Fruit fly (Drosophila melanogaster) whole organism, embryonic: ENCODE data around the gene CG14424.
A peak's percentile ranks its signal among the peaks of the same experiment; 100 is the strongest.

Source experiments
- B-H1 ChIP-seq: fragments of 200-800 bp; sonication (Bioruptor generic); IDR thresholded peaks from 3 replicates; pipeline ENCODE4 v1.3.6; 2022; ENCODE audit warnings: missing biosample characterization, missing genetic modification characterization
- CG10267 ChIP-seq: fragments of 200-800 bp; sonication (Bioruptor generic); optimal IDR thresholded peaks from 2 replicates; lab custom pipeline; 2018; ENCODE audit warnings: missing biosample characterization, mild to moderate bottlenecking, missing genetic modification characterization, moderate library complexity
- CG10462 ChIP-seq: fragments of 200-800 bp; sonication (Bioruptor generic); optimal IDR thresholded peaks from 2 replicates; lab custom pipeline; 2016; ENCODE audit warnings: missing biosample characterization, missing genetic modification characterization
- CG10565 ChIP-seq: fragments of 200-800 bp; sonication (Bioruptor generic); optimal IDR thresholded peaks from 3 replicates; lab custom pipeline; 2016; ENCODE audit warnings: missing biosample characterization, mild to moderate bottlenecking, missing genetic modification characterization
- CG11085 ChIP-seq: fragments of 200-800 bp; sonication (Bioruptor generic); IDR thresholded peaks from 2 replicates; pipeline ENCODE4 v1.3.6; 2022; ENCODE audit warnings: missing biosample characterization, missing genetic modification characterization
- CG11247 ChIP-seq: fragments of 200-800 bp; sonication (Bioruptor generic); IDR thresholded peaks from 2 replicates; pipeline ENCODE4 v1.3.6; 2022; ENCODE audit warnings: missing biosample characterization, missing genetic modification characterization
- CG12744 ChIP-seq: fragments of 200-800 bp; sonication (Bioruptor generic); optimal IDR thresholded peaks from 2 replicates; lab custom pipeline; 2016; ENCODE audit warnings: missing biosample characterization, missing genetic modification characterization
- CG1647 ChIP-seq: fragments of 200-800 bp; sonication (Bioruptor generic); optimal IDR thresholded peaks from 3 replicates; lab custom pipeline; 2016; ENCODE audit warnings: missing biosample characterization, missing genetic modification characterization
- CG17385 ChIP-seq: fragments of 200-800 bp; sonication (Bioruptor generic); optimal IDR thresholded peaks from 3 replicates; lab custom pipeline; 2018; ENCODE audit warnings: missing biosample characterization, mild to moderate bottlenecking, missing genetic modification characterization
- CG18011 ChIP-seq: fragments of 200-800 bp; sonication (Bioruptor generic); optimal IDR thresholded peaks from 2 replicates; lab custom pipeline; 2017; ENCODE audit warnings: missing biosample characterization, missing genetic modification characterization, mild to moderate bottlenecking, moderate library complexity, missing genotype
- CG18476 ChIP-seq: fragments of 200-800 bp; sonication (Bioruptor generic); optimal IDR thresholded peaks from 2 replicates; lab custom pipeline; 2016; ENCODE audit warnings: missing biosample characterization, mild to moderate bottlenecking, missing genetic modification characterization
- CG18599 ChIP-seq: fragments of 200-800 bp; sonication (Bioruptor generic); optimal IDR thresholded peaks from 3 replicates; lab custom pipeline; 2017; ENCODE audit warnings: missing biosample characterization, missing genetic modification characterization, mild to moderate bottlenecking, moderate library complexity, missing genetic modification reagents
- CG2678 ChIP-seq: fragments of 200-800 bp; sonication (Bioruptor generic); optimal IDR thresholded peaks from 3 replicates; lab custom pipeline; 2019; ENCODE audit warnings: missing biosample characterization, mild to moderate bottlenecking, missing genetic modification characterization, moderate library complexity
- CG30020 ChIP-seq: fragments of 200-800 bp; optimal IDR thresholded peaks from 2 replicates; lab custom pipeline; 2019; ENCODE audit warnings: missing biosample characterization, mild to moderate bottlenecking, missing genetic modification characterization, moderate library complexity
- CG34422 ChIP-seq: fragments of 200-800 bp; sonication (Bioruptor generic); IDR thresholded peaks from 3 replicates; pipeline ENCODE4 v1.3.6; 2022; ENCODE audit warnings: missing biosample characterization, missing genetic modification characterization
- CG5245 ChIP-seq: fragments of 200-800 bp; sonication (Bioruptor generic); optimal IDR thresholded peaks from 3 replicates; lab custom pipeline; 2016; ENCODE audit warnings: missing biosample characterization, missing genetic modification characterization
- CG6654 ChIP-seq: fragments of 200-800 bp; sonication (Bioruptor generic); optimal IDR thresholded peaks from 2 replicates; lab custom pipeline; 2017; ENCODE audit warnings: missing biosample characterization, mild to moderate bottlenecking, missing genetic modification characterization
- CG7372 ChIP-seq: fragments of 200-800 bp; sonication (Bioruptor generic); IDR thresholded peaks from 2 replicates; pipeline ENCODE4 v1.3.6; 2022; ENCODE audit warnings: missing biosample characterization, missing genetic modification characterization
- CG7786 ChIP-seq: fragments of 200-800 bp; sonication (Bioruptor generic); optimal IDR thresholded peaks from 2 replicates; lab custom pipeline; 2016; ENCODE audit warnings: missing biosample characterization, missing genetic modification characterization
- CG7928 ChIP-seq: fragments of 200-800 bp; sonication (Bioruptor generic); optimal IDR thresholded peaks from 2 replicates; lab custom pipeline; 2017; ENCODE audit warnings: missing biosample characterization, mild to moderate bottlenecking, missing genetic modification characterization
- CG8290 ChIP-seq, 3 experiments: fragments of 200-800 bp; sonication (Bioruptor generic); optimal IDR thresholded peaks; 2 replicates each; lab custom pipeline; 2016 to 2019; ENCODE audit warnings: missing biosample characterization in 3 of 3, missing genetic modification characterization in 3 of 3, mild to moderate bottlenecking in 2 of 3, moderate library complexity in 1 of 3
- CG8765 ChIP-seq: fragments of 200-800 bp; sonication (Bioruptor generic); IDR thresholded peaks from 2 replicates; pipeline ENCODE4 v1.3.6; 2022; ENCODE audit warnings: missing biosample characterization, missing genetic modification characterization
- CG8924 ChIP-seq: fragments of 200-800 bp; optimal IDR thresholded peaks from 3 replicates; lab custom pipeline; 2019; ENCODE audit warnings: missing biosample characterization, mild to moderate bottlenecking, missing genetic modification characterization, moderate library complexity
- D ChIP-seq, 2 experiments: fragments of 200-800 bp in 1 of 2; fragments of >200 bp in 1 of 2; sonication (Bioruptor generic) in 1 of 2; optimal IDR thresholded peaks; 2 replicates in 1 of 2; 3 replicates in 1 of 2; lab custom pipeline; 2017; ENCODE audit warnings: mild to moderate bottlenecking in 1 of 2, missing biosample characterization in 1 of 2, missing genetic modification characterization in 1 of 2, missing genetic modification reagents in 1 of 2
- Dfd ChIP-seq, 2 experiments: fragments of >200 bp; optimal IDR thresholded peaks; 2 replicates each; lab custom pipeline; 2017; ENCODE audit warnings: missing biosample characterization in 2 of 2, missing genetic modification characterization in 2 of 2
- HLH4C ChIP-seq: fragments of 200-800 bp; sonication (Bioruptor generic); IDR thresholded peaks from 3 replicates; pipeline ENCODE4 v1.3.6; 2022; ENCODE audit warnings: missing biosample characterization, missing genetic modification characterization; ENCODE audit not compliant: partially characterized antibody
- Jarid2 ChIP-seq: fragments of 200-800 bp; sonication (Bioruptor generic); optimal IDR thresholded peaks from 3 replicates; lab custom pipeline; 2017; ENCODE audit warnings: mild to moderate bottlenecking, missing biosample characterization, missing genetic modification reagents, missing genetic modification characterization
- Pdp1 ChIP-seq, 2 experiments: fragments of 200-800 bp; sonication (Bioruptor generic); optimal IDR thresholded peaks; 3 replicates each; lab custom pipeline; 2016; ENCODE audit warnings: missing biosample characterization in 2 of 2, missing genetic modification characterization in 2 of 2, mild to moderate bottlenecking in 1 of 2, moderate library complexity in 1 of 2
- Sin3A ChIP-seq: fragments of >200 bp; optimal IDR thresholded peaks from 2 replicates; lab custom pipeline; 2018
- TFAM ChIP-seq: fragments of 200-800 bp; sonication (Bioruptor generic); optimal IDR thresholded peaks from 2 replicates; lab custom pipeline; 2017; ENCODE audit warnings: missing biosample characterization, missing genetic modification characterization, inconsistent platforms
- YL-1 ChIP-seq: fragments of 200-800 bp; sonication (Bioruptor generic); optimal IDR thresholded peaks from 3 replicates; lab custom pipeline; 2017; ENCODE audit warnings: missing biosample characterization, mild to moderate bottlenecking, missing genetic modification characterization
- caup ChIP-seq: fragments of 200-800 bp; sonication (Bioruptor generic); optimal IDR thresholded peaks from 3 replicates; lab custom pipeline; 2017; ENCODE audit warnings: missing biosample characterization, mild to moderate bottlenecking, missing genetic modification characterization, moderate library complexity; ENCODE audit not compliant: severe bottlenecking
- corto ChIP-seq: fragments of 200-800 bp; sonication (Bioruptor generic); optimal IDR thresholded peaks from 2 replicates; lab custom pipeline; 2016; ENCODE audit warnings: missing biosample characterization, mild to moderate bottlenecking, missing genetic modification characterization, moderate library complexity
- crc ChIP-seq: fragments of 200-800 bp; sonication (Bioruptor generic); optimal IDR thresholded peaks from 2 replicates; lab custom pipeline; 2016; ENCODE audit warnings: missing biosample characterization, missing genetic modification characterization
- dan ChIP-seq: fragments of 200-800 bp; sonication (Bioruptor generic); IDR thresholded peaks from 2 replicates; pipeline ENCODE4 v1.3.6; 2022; ENCODE audit warnings: missing biosample characterization, missing genetic modification characterization
- gcm2 ChIP-seq: fragments of 200-800 bp; sonication (Bioruptor generic); optimal IDR thresholded peaks from 2 replicates; lab custom pipeline; 2016; ENCODE audit warnings: missing biosample characterization, missing genetic modification characterization
- gsb-n ChIP-seq: fragments of 200-800 bp; sonication (Bioruptor generic); optimal IDR thresholded peaks from 3 replicates; lab custom pipeline; 2018; ENCODE audit warnings: missing biosample characterization, mild to moderate bottlenecking, missing genetic modification characterization
- lola ChIP-seq, 3 experiments: fragments of >200 bp in 2 of 3; fragments of 200-800 bp in 1 of 3; sonication (Bioruptor generic) in 1 of 3; optimal IDR thresholded peaks; 2 replicates each; lab custom pipeline; 2017 to 2019; ENCODE audit warnings: missing biosample characterization in 3 of 3, missing genetic modification characterization in 3 of 3, mild to moderate bottlenecking in 1 of 3, moderate library complexity in 1 of 3
- luna ChIP-seq: fragments of 200-800 bp; sonication (Bioruptor generic); optimal IDR thresholded peaks from 2 replicates; lab custom pipeline; 2016; ENCODE audit warnings: missing biosample characterization, missing genetic modification characterization
- mam ChIP-seq: fragments of 200-800 bp; sonication (Bioruptor generic); optimal IDR thresholded peaks from 3 replicates; lab custom pipeline; 2016; ENCODE audit warnings: missing biosample characterization, missing genetic modification characterization
- org-1 ChIP-seq: fragments of 200-800 bp; sonication (Bioruptor generic); optimal IDR thresholded peaks from 2 replicates; lab custom pipeline; 2017; ENCODE audit warnings: missing biosample characterization, missing genetic modification characterization
- pfk ChIP-seq: fragments of 200-800 bp; sonication (Bioruptor generic); optimal IDR thresholded peaks from 2 replicates; lab custom pipeline; 2018; ENCODE audit warnings: missing biosample characterization, mild to moderate bottlenecking, missing genetic modification characterization, moderate library complexity
- phol ChIP-seq: fragments of 200-800 bp; sonication (Bioruptor generic); optimal IDR thresholded peaks from 3 replicates; lab custom pipeline; 2018; ENCODE audit warnings: missing biosample characterization, mild to moderate bottlenecking, missing genetic modification characterization, moderate library complexity
- ranshi ChIP-seq: fragments of 200-800 bp; sonication (Bioruptor generic); IDR thresholded peaks from 2 replicates; pipeline ENCODE4 v1.3.6; 2022; ENCODE audit warnings: missing biosample characterization, missing genetic modification characterization
- sd ChIP-seq: fragments of 200-800 bp; sonication (Bioruptor generic); optimal IDR thresholded peaks from 3 replicates; lab custom pipeline; 2018; ENCODE audit warnings: missing biosample characterization, mild to moderate bottlenecking, missing genetic modification characterization, moderate library complexity
- sima ChIP-seq: fragments of 200-800 bp; sonication (Bioruptor generic); optimal IDR thresholded peaks from 2 replicates; lab custom pipeline; 2016; ENCODE audit warnings: missing biosample characterization, missing genetic modification characterization
- sisA ChIP-seq: fragments of 200-800 bp; sonication (Bioruptor generic); IDR thresholded peaks from 2 replicates; pipeline ENCODE4 v1.3.6; 2022; ENCODE audit warnings: missing biosample characterization, missing genetic modification characterization
- tio ChIP-seq: fragments of 200-800 bp; sonication (Bioruptor generic); optimal IDR thresholded peaks from 2 replicates; lab custom pipeline; 2017; ENCODE audit warnings: missing biosample characterization, missing genetic modification characterization, inconsistent platforms

Gene CG14424

DNA sequence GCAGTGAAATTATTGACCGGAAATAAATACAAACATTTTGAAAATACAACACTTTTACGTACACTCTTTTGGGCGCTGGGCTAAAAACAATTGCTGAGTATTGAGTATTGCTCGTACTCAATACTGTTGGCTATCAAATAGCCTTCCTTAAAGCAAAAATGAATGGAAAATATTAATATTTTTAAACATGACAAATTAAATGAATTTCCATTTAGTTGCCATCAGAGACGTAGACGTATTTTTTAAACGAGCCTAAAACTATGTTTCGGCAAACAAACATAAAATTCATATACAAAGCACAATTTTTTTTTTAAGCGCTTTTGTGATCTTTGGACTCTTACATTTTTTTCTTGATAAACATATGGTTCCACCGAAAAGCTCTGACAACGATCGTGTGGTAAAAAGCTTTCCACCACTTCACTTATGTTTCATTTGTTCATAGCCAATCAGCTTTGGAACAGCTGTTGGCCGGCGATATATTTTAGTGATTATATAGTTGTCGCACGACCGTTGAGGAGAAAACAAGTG lies 20.6 kb upstream of the CG14424 start, which contains the start of gene CG3603 (continued):
- TF ChIP-seq caup (GFP tag; lab: Kevin White, UChicago) (no peak), CG7928 (GFP tag; lab: Kevin White, UChicago) (no peak), CG1647 (GFP tag; lab: Kevin White, UChicago) (no peak), crc (no peak), dan (no peak), ranshi (GFP tag; lab: Robert Waterston, UW) (no peak), sima (no peak), CG6654 (GFP tag; lab: Kevin White, UChicago) (no peak), CG30020 (tag; lab: Kevin White, UChicago) (no peak), CG11247 (no peak), Jarid2 (GFP tag; lab: Kevin White, UChicago) (no peak), CG10267 (tag; lab: Kevin White, UChicago) (no peak), pfk (GFP tag; lab: Kevin White, UChicago) (peak; percentile 8), B-H1 (no peak), CG18476 (GFP tag; lab: Kevin White, UChicago) (no peak), CG5245 (no peak), CG8765 (no peak), CG8924 (tag; lab: Kevin White, UChicago) (no peak), TFAM (no peak), CG7372 (GFP tag; lab: Robert Waterston, UW) (no peak), Pdp1 (GFP tag; optimal IDR thresholded peaks at IDR 0.05; lab: Kevin White, UChicago) (peak in 1 of 2 experiments; percentile 71), Sin3A (lab: Kevin White, UChicago) (no peak), CG17385 (GFP tag; lab: Kevin White, UChicago) (peak; percentile 18), CG11085 (GFP tag; lab: Robert Waterston, UW) (no peak), CG12744 (no peak), HLH4C (GFP tag; lab: Robert Waterston, UW) (no peak), phol (tag; lab: Kevin White, UChicago) (no peak), CG18011 (GFP tag; lab: Kevin White, UChicago) (peak; percentile 56), CG2678 (no peak), CG34422 (no peak), org-1 (no peak), luna (GFP tag; lab: Kevin White, UChicago) (no peak), tio (no peak), YL-1 (no peak), CG10565 (GFP tag; lab: Kevin White, UChicago) (no peak), CG8290 (GFP tag; optimal IDR thresholded peaks at IDR 0.05; lab: Kevin White, UChicago) (no peak), CG8290 (tag; optimal IDR thresholded peaks at IDR 0.05; lab: Kevin White, UChicago) (no peak), gcm2 (GFP tag; lab: Kevin White, UChicago) (no peak), mam (GFP tag; lab: Kevin White, UChicago) (no peak), CG18599 (GFP tag; lab: Kevin White, UChicago) (no peak)

DNA sequence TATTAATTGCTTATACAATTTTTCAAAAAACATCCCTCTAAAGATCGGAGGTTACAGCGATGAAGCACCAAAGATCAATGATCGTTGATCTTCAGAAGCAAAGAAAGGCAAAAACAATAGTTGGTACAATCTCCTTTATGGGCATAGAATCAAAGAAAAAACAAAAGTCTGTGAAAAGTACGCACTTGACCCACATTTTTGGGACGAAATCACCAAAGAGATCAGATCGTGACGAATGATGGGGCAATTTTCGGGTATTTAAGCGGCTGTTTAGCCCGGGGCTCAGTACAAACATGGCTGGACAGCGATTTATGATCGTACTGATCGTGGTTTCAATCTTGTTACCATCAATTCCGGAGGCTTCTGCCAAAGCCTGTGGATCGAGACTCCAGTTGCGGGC lies 19.7 kb upstream of the CG14424 start, which contains the start of gene CG17959:
CG17959 (plus strand) TSS at position 301 of the 400 bp plus-strand sequence.
- no peak for TF ChIP-seq Dfd (GFP tag; optimal IDR thresholded peaks at IDR 0.05; lab: Kevin White, UChicago)
- no peak for TF ChIP-seq CG2678
- no peak for TF ChIP-seq D (optimal IDR thresholded peaks at IDR 0.05; lab: Kevin White, UChicago)
- TF ChIP-seq D (GFP tag; optimal IDR thresholded peaks at IDR 0.05; lab: Kevin White, UChicago) = no peak
- TF ChIP-seq CG10462 (GFP tag; lab: Kevin White, UChicago) = no peak
- no peak for TF ChIP-seq CG7786 (GFP tag; lab: Kevin White, UChicago)
- TF ChIP-seq sd (tag; lab: Kevin White, UChicago) = no peak
- TF ChIP-seq sisA (GFP tag; lab: Robert Waterston, UW) = no peak
- no peak for TF ChIP-seq corto (GFP tag; lab: Kevin White, UChicago)
- TF ChIP-seq gsb-n (tag; lab: Kevin White, UChicago) = no peak
- no peak for TF ChIP-seq lola (GFP tag; optimal IDR thresholded peaks at IDR 0.05; lab: Kevin White, UChicago)
